Fruit fly (Drosophila melanogaster) whole organism, wandering third instar larva: ENCODE results near the gene Cyp4d21.
A peak's percentile ranks its signal among the peaks of the same experiment; 100 is the strongest.

Source experiments
- Abd-B ChIP-seq: fragments of >200 bp; optimal IDR thresholded peaks from 2 replicates; lab custom pipeline; 2017; ENCODE audit warnings: missing biosample characterization, missing genetic modification characterization
- CG32264 ChIP-seq: fragments of 200-800 bp; sonication (Bioruptor generic); optimal IDR thresholded peaks from 2 replicates; lab custom pipeline; 2016; ENCODE audit warnings: missing biosample characterization, missing genetic modification characterization
- CG9705 ChIP-seq: fragments of 200-800 bp; sonication (Bioruptor generic); optimal IDR thresholded peaks from 2 replicates; lab custom pipeline; 2018; ENCODE audit warnings: missing biosample characterization, mild to moderate bottlenecking, missing genetic modification characterization
- CrebA ChIP-seq: fragments of 200-800 bp; sonication (Bioruptor generic); optimal IDR thresholded peaks from 2 replicates; lab custom pipeline; 2016; ENCODE audit warnings: missing biosample characterization, mild to moderate bottlenecking, missing genetic modification characterization, borderline replicate concordance
- Dfd ChIP-seq: fragments of >200 bp; optimal IDR thresholded peaks from 2 replicates; lab custom pipeline; 2017; ENCODE audit warnings: missing biosample characterization, missing genetic modification characterization
- Dif ChIP-seq: fragments of 200-275, 200-300 bp; sonication (Bioruptor generic); optimal IDR thresholded peaks from 2 replicates; lab custom pipeline; 2018; ENCODE audit warnings: missing biosample characterization, missing genetic modification characterization; ENCODE audit not compliant: partially characterized antibody
- GATAd ChIP-seq: sonication (Bioruptor generic); optimal IDR thresholded peaks from 2 replicates; lab custom pipeline; 2016; ENCODE audit warnings: missing biosample characterization, missing genetic modification characterization
- HLH106 ChIP-seq: fragments of 200-800 bp; optimal IDR thresholded peaks from 3 replicates; lab custom pipeline; 2019; ENCODE audit warnings: missing biosample characterization, mild to moderate bottlenecking, missing genetic modification characterization, moderate library complexity
- Hnf4 ChIP-seq: fragments of 200-800 bp; sonication (Bioruptor generic); optimal IDR thresholded peaks from 2 replicates; lab custom pipeline; 2016; ENCODE audit warnings: missing biosample characterization, mild to moderate bottlenecking, missing genetic modification characterization
- Hr78 ChIP-seq: fragments of >200 bp; optimal IDR thresholded peaks from 2 replicates; lab custom pipeline; 2017; ENCODE audit warnings: missing biosample characterization, missing genetic modification characterization
- Hr83 ChIP-seq: fragments of 200-300 bp; sonication (Bioruptor generic); optimal IDR thresholded peaks from 2 replicates; lab custom pipeline; 2016; ENCODE audit warnings: missing biosample characterization, mild to moderate bottlenecking, missing genetic modification characterization, moderate library complexity; ENCODE audit not compliant: poor library complexity, severe bottlenecking
- Jra ChIP-seq: sonication (Bioruptor generic); optimal IDR thresholded peaks from 2 replicates; lab custom pipeline; 2016; ENCODE audit warnings: missing biosample characterization, missing genetic modification characterization
- Mio ChIP-seq: sonication (Bioruptor generic); optimal IDR thresholded peaks from 2 replicates; lab custom pipeline; 2016; ENCODE audit warnings: missing biosample characterization, missing genetic modification characterization
- Myc ChIP-seq: fragments of >200 bp; optimal IDR thresholded peaks from 2 replicates; lab custom pipeline; 2017
- N ChIP-seq: fragments of >200 bp; optimal IDR thresholded peaks from 2 replicates; lab custom pipeline; 2018; ENCODE audit warnings: missing biosample characterization, missing external identifiers, missing genetic modification characterization
- OdsH ChIP-seq: fragments of 200-800 bp; sonication (Bioruptor generic); optimal IDR thresholded peaks from 2 replicates; lab custom pipeline; 2016; ENCODE audit warnings: missing biosample characterization, mild to moderate bottlenecking, missing genetic modification characterization
- Rel ChIP-seq, 2 experiments: fragments of 200-800 bp; sonication (Bioruptor generic) in 1 of 2; optimal IDR thresholded peaks; 2 replicates in 1 of 2; 3 replicates in 1 of 2; lab custom pipeline; 2016 to 2019; ENCODE audit warnings: mild to moderate bottlenecking in 2 of 2, missing biosample characterization in 2 of 2, missing genetic modification characterization in 2 of 2, moderate library complexity in 1 of 2
- Sp1 ChIP-seq: fragments of 200-800 bp; sonication (Bioruptor generic); optimal IDR thresholded peaks from 3 replicates; lab custom pipeline; 2019; ENCODE audit warnings: missing biosample characterization, mild to moderate bottlenecking, missing genetic modification characterization, moderate library complexity
- Vsx2 ChIP-seq: fragments of 200-300, 225-300 bp; sonication (Bioruptor generic); optimal IDR thresholded peaks from 2 replicates; lab custom pipeline; 2018; ENCODE audit warnings: missing biosample characterization, missing genetic modification characterization; ENCODE audit not compliant: partially characterized antibody
- br ChIP-seq: fragments of 200-800 bp; sonication (Bioruptor generic); optimal IDR thresholded peaks from 2 replicates; lab custom pipeline; 2016; ENCODE audit warnings: missing biosample characterization, missing genetic modification characterization
- brk ChIP-seq: fragments of 200-800 bp; sonication (Bioruptor generic); optimal IDR thresholded peaks from 2 replicates; lab custom pipeline; 2016; ENCODE audit warnings: missing biosample characterization, mild to moderate bottlenecking, missing genetic modification characterization
- dl ChIP-seq, 2 experiments: fragments of 175-275, 200-275 bp in 1 of 2; fragments of 200-275 bp in 1 of 2; sonication (Bioruptor generic); optimal IDR thresholded peaks; lab custom pipeline; 2018; ENCODE audit warnings: mild to moderate bottlenecking in 2 of 2, missing biosample characterization in 2 of 2, missing genetic modification characterization in 2 of 2, moderate library complexity in 2 of 2; ENCODE audit not compliant: partially characterized antibody in 2 of 2, insufficient read depth in 1 of 2
- dmrt93B ChIP-seq: fragments of 200-800 bp; sonication (Bioruptor generic); optimal IDR thresholded peaks from 2 replicates; lab custom pipeline; 2018; ENCODE audit warnings: missing biosample characterization, mild to moderate bottlenecking, missing genetic modification characterization
- dsf ChIP-seq: sonication (Bioruptor generic); optimal IDR thresholded peaks from 2 replicates; lab custom pipeline; 2016; ENCODE audit warnings: missing biosample characterization, missing genetic modification characterization, borderline replicate concordance
- ey ChIP-seq: fragments of 200-800 bp; sonication (Bioruptor generic); optimal IDR thresholded peaks from 2 replicates; lab custom pipeline; 2016; ENCODE audit warnings: missing biosample characterization, missing genetic modification characterization
- foxo ChIP-seq, 2 experiments: fragments of 200-800 bp; sonication (Bioruptor generic); optimal IDR thresholded peaks; 2 replicates in 1 of 2; 3 replicates in 1 of 2; lab custom pipeline; 2016 to 2017; ENCODE audit warnings: missing biosample characterization in 2 of 2, missing genetic modification characterization in 2 of 2
- fru ChIP-seq: fragments of 200-800 bp; sonication (Bioruptor generic); optimal IDR thresholded peaks from 3 replicates; lab custom pipeline; 2016; ENCODE audit warnings: missing biosample characterization, mild to moderate bottlenecking, missing genetic modification characterization
- h ChIP-seq: fragments of 200-800 bp; sonication (Bioruptor generic); optimal IDR thresholded peaks from 3 replicates; lab custom pipeline; 2016; ENCODE audit warnings: missing biosample characterization, mild to moderate bottlenecking, missing genetic modification characterization
- jim ChIP-seq: fragments of 175-275, 200-325 bp; sonication (Bioruptor generic); optimal IDR thresholded peaks from 2 replicates; lab custom pipeline; 2016; ENCODE audit warnings: missing biosample characterization, mild to moderate bottlenecking, missing genetic modification characterization
- lola ChIP-seq: fragments of >200 bp; optimal IDR thresholded peaks from 2 replicates; lab custom pipeline; 2017; ENCODE audit warnings: missing biosample characterization, missing genetic modification characterization
- pan ChIP-seq: fragments of >200 bp; optimal IDR thresholded peaks from 2 replicates; lab custom pipeline; 2017
- psq ChIP-seq: fragments of 200-800 bp; sonication (Bioruptor generic); optimal IDR thresholded peaks from 3 replicates; lab custom pipeline; 2017; ENCODE audit warnings: missing biosample characterization, mild to moderate bottlenecking, missing genetic modification characterization, moderate library complexity
- rgr ChIP-seq: fragments of 200-800 bp; sonication (Bioruptor generic); optimal IDR thresholded peaks from 3 replicates; lab custom pipeline; 2016; ENCODE audit warnings: missing biosample characterization, mild to moderate bottlenecking, missing genetic modification characterization
- sage ChIP-seq: fragments of 200-800 bp; sonication (Bioruptor generic); optimal IDR thresholded peaks from 2 replicates; lab custom pipeline; 2016; ENCODE audit warnings: missing biosample characterization, mild to moderate bottlenecking, missing genetic modification characterization
- sv ChIP-seq: fragments of 200-800 bp; sonication (Bioruptor generic); optimal IDR thresholded peaks from 3 replicates; lab custom pipeline; 2016; ENCODE audit warnings: missing biosample characterization, missing genetic modification characterization
- tai ChIP-seq: sonication (Bioruptor generic); optimal IDR thresholded peaks from 2 replicates; lab custom pipeline; 2016; ENCODE audit warnings: missing biosample characterization, missing genetic modification characterization
- usp ChIP-seq: fragments of >200 bp; optimal IDR thresholded peaks from 2 replicates; lab custom pipeline; 2017; ENCODE audit warnings: missing biosample characterization, missing genetic modification characterization
- woc ChIP-seq: sonication (Bioruptor generic); optimal IDR thresholded peaks from 2 replicates; lab custom pipeline; 2016; ENCODE audit warnings: missing biosample characterization, mild to moderate bottlenecking, missing genetic modification characterization

Cyp4d21 gene

DNA sequence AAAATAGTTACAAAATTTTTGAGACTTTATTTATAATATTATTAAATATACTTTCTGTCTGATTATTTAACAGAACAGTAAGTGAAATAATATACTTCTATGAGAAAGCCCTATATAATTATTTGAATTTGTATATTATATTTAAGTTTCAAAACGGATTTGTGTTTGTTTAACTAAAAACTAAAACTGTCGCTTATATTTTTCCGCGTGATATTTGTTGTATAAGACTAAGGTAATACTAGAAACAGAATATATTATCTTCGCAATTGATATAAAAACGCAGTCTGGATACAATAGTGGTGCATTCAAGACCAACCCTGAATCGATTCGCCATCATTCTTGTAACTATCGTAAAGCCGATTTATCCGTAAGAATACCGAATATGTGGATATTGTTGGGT is at the start of gene Cyp4d21:
Cyp4d21 (plus strand) TSS at position 301 of the 400 bp plus-strand sequence.
- TF ChIP-seq brk (no peak), CrebA (GFP tag; lab: Kevin White, UChicago) (no peak), GATAd (no peak), lola (GFP tag; lab: Kevin White, UChicago) (no peak), dmrt93B (GFP tag; lab: Kevin White, UChicago) (no peak)
- TF ChIP-seq, all 38 proteins: peak for 0

- TF ChIP-seq Dfd (GFP tag; lab: Kevin White, UChicago) (no peak), dl (GFP tag; optimal IDR thresholded peaks at IDR 0.05; lab: Kevin White, UChicago; ENCODE audit: insufficient read depth in 1 of 2, partially characterized antibody in 2 of 2) (no peak), dmrt93B (GFP tag; lab: Kevin White, UChicago) (no peak), Rel (GFP tag; optimal IDR thresholded peaks at IDR 0.05; lab: Kevin White, UChicago) (no peak), Rel (tag; optimal IDR thresholded peaks at IDR 0.05; lab: Kevin White, UChicago) (peak; percentile 2)
- TF ChIP-seq, all 38 proteins: peak for 1
Measured at dm6 chr2L:7559532-7559931, 45.9 kb upstream of the Cyp4d21 start.

DNA sequence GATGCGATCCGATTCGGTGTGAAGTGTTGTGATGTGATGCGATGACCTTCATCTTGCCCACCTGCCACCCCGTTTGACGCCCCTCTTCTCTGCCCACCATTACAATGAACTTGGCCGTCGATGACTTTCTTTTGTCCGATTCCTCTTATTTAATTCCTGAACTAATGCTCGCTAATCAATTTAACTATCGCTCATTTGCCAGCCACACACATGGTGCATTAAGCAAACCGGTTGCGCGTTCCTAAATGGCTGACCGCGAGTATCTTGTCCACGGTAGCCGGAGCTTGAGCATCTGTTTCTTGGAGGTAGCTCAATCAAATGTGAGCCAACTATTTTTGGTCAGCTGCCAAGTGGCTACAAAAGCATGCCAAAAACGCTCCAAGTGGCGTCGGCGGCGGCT is 42.9 kb upstream of the Cyp4d21 start:
- TF ChIP-seq sage (GFP tag; lab: Kevin White, UChicago): no peak
- no peak for TF ChIP-seq sv
- no peak for TF ChIP-seq OdsH (GFP tag; lab: Kevin White, UChicago)

DNA sequence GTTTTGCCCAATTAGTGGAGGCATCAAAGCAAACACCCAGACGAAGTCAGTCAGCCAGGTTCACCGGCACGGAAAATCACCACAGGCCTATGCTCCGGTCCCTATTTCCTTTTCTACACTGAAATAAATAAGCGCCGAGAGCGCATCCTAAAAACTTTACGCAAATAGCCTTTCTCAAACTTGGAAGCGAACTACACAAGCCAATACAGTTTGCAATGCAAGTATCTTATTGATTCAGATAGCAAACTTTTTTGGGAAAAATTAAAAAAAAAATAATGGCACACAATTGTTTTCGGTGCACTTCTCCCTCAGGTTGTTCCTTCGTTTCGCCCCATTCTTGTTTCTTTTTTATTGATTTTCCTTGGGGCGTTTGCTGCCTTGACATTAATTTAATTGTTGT is 40.5 kb upstream of the Cyp4d21 start:
- no peak for TF ChIP-seq N (GFP tag; lab: Kevin White, UChicago)
- TF ChIP-seq pan (lab: Kevin White, UChicago): no peak
- no peak for TF ChIP-seq brk
- no peak for TF ChIP-seq GATAd
- no peak for TF ChIP-seq usp (GFP tag; lab: Kevin White, UChicago)
- no peak for TF ChIP-seq dmrt93B (GFP tag; lab: Kevin White, UChicago)
- TF ChIP-seq Abd-B (GFP tag; lab: Kevin White, UChicago): no peak
- TF ChIP-seq Mio (GFP tag; lab: Kevin White, UChicago): no peak
- no peak for TF ChIP-seq CG9705 (GFP tag; lab: Kevin White, UChicago)
- TF ChIP-seq Hr83 (GFP tag; lab: Kevin White, UChicago): no peak
- TF ChIP-seq woc (GFP tag; lab: Kevin White, UChicago): no peak
- TF ChIP-seq rgr (GFP tag; lab: Kevin White, UChicago): peak; percentile 2
- TF ChIP-seq dsf (GFP tag; lab: Kevin White, UChicago): no peak
- no peak for TF ChIP-seq Dfd (GFP tag; lab: Kevin White, UChicago)
- TF ChIP-seq tai: no peak
- TF ChIP-seq CG32264 (GFP tag; lab: Kevin White, UChicago): no peak
- no peak for TF ChIP-seq sage (GFP tag; lab: Kevin White, UChicago)
- TF ChIP-seq psq (GFP tag; lab: Kevin White, UChicago): peak; percentile 18
- TF ChIP-seq Dif: no peak
- TF ChIP-seq Rel (GFP tag; optimal IDR thresholded peaks at IDR 0.05; lab: Kevin White, UChicago): no peak
- no peak for TF ChIP-seq Rel (tag; optimal IDR thresholded peaks at IDR 0.05; lab: Kevin White, UChicago)
- no peak for TF ChIP-seq Sp1 (GFP tag; lab: Kevin White, UChicago)
- TF ChIP-seq Hnf4 (GFP tag; lab: Kevin White, UChicago): no peak
- TF ChIP-seq foxo (GFP tag; optimal IDR thresholded peaks at IDR 0.05; lab: Kevin White, UChicago): peak in 1 of 2 experiments; percentile 33
- no peak for TF ChIP-seq lola (GFP tag; lab: Kevin White, UChicago)
- peak; percentile 38 for TF ChIP-seq h (GFP tag; lab: Kevin White, UChicago)
- TF ChIP-seq OdsH (GFP tag; lab: Kevin White, UChicago): peak; percentile 19
- TF ChIP-seq HLH106: no peak
- no peak for TF ChIP-seq jim (GFP tag; lab: Kevin White, UChicago)
- TF ChIP-seq Jra (GFP tag; lab: Kevin White, UChicago): no peak
- no peak for TF ChIP-seq Hr78 (GFP tag; lab: Kevin White, UChicago)
- no peak for TF ChIP-seq Myc (lab: Kevin White, UChicago)
- peak; percentile 75 for TF ChIP-seq sv
- peak; percentile 3 for TF ChIP-seq ey (GFP tag; lab: Kevin White, UChicago)
- no peak for TF ChIP-seq Vsx2 (GFP tag; lab: Kevin White, UChicago)
- TF ChIP-seq fru (GFP tag; lab: Kevin White, UChicago): peak; percentile 14
- TF ChIP-seq br: no peak
- no peak for TF ChIP-seq dl (GFP tag; optimal IDR thresholded peaks at IDR 0.05; lab: Kevin White, UChicago; ENCODE audit: insufficient read depth in 1 of 2, partially characterized antibody in 2 of 2)
- no peak for TF ChIP-seq CrebA (GFP tag; lab: Kevin White, UChicago)
